Worm (Caenorhabditis elegans) whole organism, L4 larva: Measurements from ENCODE around the gene sri-28.

Experiments
- F26F4.8 ChIP-seq: fragments of 200-800 bp; sonication (Bioruptor generic); conservative IDR thresholded peaks from 2 replicates; pipeline ENCODE4 v1.3.6; 2022; ENCODE audit warnings: missing genetic modification characterization, missing compliant biosample characterization
- F37D6.2 ChIP-seq: sonication (generic microtip); optimal IDR thresholded peaks from 2 replicates; lab custom pipeline; 2016; ENCODE audit warnings: mild to moderate bottlenecking, missing genetic modification characterization, missing compliant biosample characterization
- F44E2.7 ChIP-seq: fragments of 200-800 bp; sonication (Bioruptor generic); IDR thresholded peaks from 2 replicates; pipeline ENCODE4 v2.1.2; 2022; ENCODE audit warnings: missing genetic modification characterization, missing compliant biosample characterization
- F49E8.2 ChIP-seq: sonication (generic microtip); optimal IDR thresholded peaks from 2 replicates; lab custom pipeline; 2016; ENCODE audit warnings: missing compliant biosample characterization, mild to moderate bottlenecking, missing genetic modification characterization, borderline replicate concordance
- T20F7.1 ChIP-seq: fragments of 200-800 bp; sonication (Bioruptor generic); optimal IDR thresholded peaks from 2 replicates; lab custom pipeline; 2018; ENCODE audit warnings: mild to moderate bottlenecking, missing genetic modification characterization, missing compliant biosample characterization
- T26A8.4 ChIP-seq: fragments of 200-800 bp; sonication (Bioruptor generic); IDR thresholded peaks from 2 replicates; pipeline ENCODE4 v1.3.6; 2022; ENCODE audit warnings: missing genetic modification characterization, missing compliant biosample characterization
- Y75B8A.6 ChIP-seq: fragments of 200-800 bp; sonication (Bioruptor generic); IDR thresholded peaks from 2 replicates; pipeline ENCODE4 v1.3.6; 2022; ENCODE audit warnings: missing genetic modification reagents, missing genetic modification characterization, missing compliant biosample characterization
- arid-1 ChIP-seq: fragments of 200-800 bp; sonication (Bioruptor generic); conservative IDR thresholded peaks from 2 replicates; pipeline ENCODE4 v1.3.6; 2022; ENCODE audit warnings: missing genetic modification reagents, missing genetic modification characterization, missing compliant biosample characterization
- ceh-20 ChIP-seq: fragments of 200-800 bp; sonication (Bioruptor generic); IDR thresholded peaks from 2 replicates; pipeline ENCODE4 v1.3.6; 2022; ENCODE audit warnings: missing genetic modification reagents, missing genetic modification characterization, missing compliant biosample characterization
- ceh-32 ChIP-seq: sonication (generic microtip); optimal IDR thresholded peaks from 2 replicates; lab custom pipeline; 2016; ENCODE audit warnings: mild to moderate bottlenecking, missing genetic modification characterization, missing compliant biosample characterization; ENCODE audit not compliant: poor library complexity
- ceh-62 ChIP-seq: sonication (generic microtip); optimal IDR thresholded peaks from 2 replicates; lab custom pipeline; 2017; ENCODE audit warnings: missing biosample characterization, missing genetic modification characterization
- cey-2 ChIP-seq: sonication (generic microtip); optimal IDR thresholded peaks from 3 replicates; lab custom pipeline; 2017; ENCODE audit warnings: missing genetic modification characterization, mild to moderate bottlenecking, missing compliant biosample characterization, antibody characterized with exemption, borderline replicate concordance; ENCODE audit not compliant: insufficient read depth
- ctbp-1 ChIP-seq: fragments of 200-800 bp; sonication (Bioruptor generic); IDR thresholded peaks from 2 replicates; pipeline ENCODE4 v1.3.6; 2022; ENCODE audit warnings: missing genetic modification reagents, missing genetic modification characterization, missing compliant biosample characterization
- daf-16 ChIP-seq, 3 experiments: sonication (generic microtip); optimal IDR thresholded peaks; 2 replicates each; lab custom pipeline; 2016 to 2017; ENCODE audit warnings: missing genetic modification characterization in 3 of 3, missing genetic modification reagents in 3 of 3, mild to moderate bottlenecking in 2 of 3, missing compliant biosample characterization in 2 of 3, missing biosample characterization in 1 of 3, moderate library complexity in 1 of 3
- dmd-6 ChIP-seq: fragments of 200-800 bp; sonication (Bioruptor generic); IDR thresholded peaks from 2 replicates; pipeline ENCODE4 v1.3.6; 2022; ENCODE audit warnings: missing genetic modification reagents, missing genetic modification characterization, missing compliant biosample characterization
- duxl-1 ChIP-seq: sonication (generic microtip); optimal IDR thresholded peaks from 2 replicates; lab custom pipeline; 2016; ENCODE audit warnings: mild to moderate bottlenecking, missing genetic modification characterization, moderate library complexity, missing compliant biosample characterization; ENCODE audit not compliant: poor library complexity
- dve-1 ChIP-seq: sonication (generic microtip); optimal IDR thresholded peaks from 2 replicates; lab custom pipeline; 2017; ENCODE audit warnings: antibody characterized with exemption, mild to moderate bottlenecking, missing genetic modification characterization, missing compliant biosample characterization; ENCODE audit not compliant: insufficient read depth
- egl-43 ChIP-seq: fragments of 200-800 bp; sonication (Bioruptor generic); IDR thresholded peaks from 2 replicates; pipeline ENCODE4 v1.3.6; 2022; ENCODE audit warnings: missing genetic modification reagents, missing genetic modification characterization, missing compliant biosample characterization
- fkh-10 ChIP-seq: fragments of 150-350 bp; optimal IDR thresholded peaks from 2 replicates; lab custom pipeline; 2014; ENCODE audit warnings: missing biosample characterization, missing genetic modification reagents, missing genetic modification characterization
- hif-1 ChIP-seq, 2 experiments: sonication (generic microtip); optimal IDR thresholded peaks; 2 replicates each; lab custom pipeline; 2016 to 2017; ENCODE audit warnings: missing compliant biosample characterization in 2 of 2, missing genetic modification characterization in 2 of 2, missing genetic modification reagents in 2 of 2, missing genotype in 2 of 2, mild to moderate bottlenecking in 1 of 2
- jun-1 ChIP-seq: fragments of 150-350 bp; optimal IDR thresholded peaks from 2 replicates; lab custom pipeline; 2014; ENCODE audit warnings: missing biosample characterization, missing genetic modification reagents, missing genetic modification characterization
- lin-15B ChIP-seq: fragments of 150-350 bp; sonication (generic microtip); optimal IDR thresholded peaks from 3 replicates; lab custom pipeline; 2014; ENCODE audit warnings: missing biosample characterization, missing genetic modification characterization
- lir-3 ChIP-seq: sonication (generic microtip); optimal IDR thresholded peaks from 2 replicates; lab custom pipeline; 2016; ENCODE audit warnings: mild to moderate bottlenecking, missing genetic modification characterization, missing compliant biosample characterization
- lsy-2 ChIP-seq, 2 experiments: fragments of 150-350 bp in 1 of 2; sonication (generic microtip) in 1 of 2; optimal IDR thresholded peaks; 2 replicates each; lab custom pipeline; 2014 to 2017; ENCODE audit warnings: missing biosample characterization in 2 of 2, missing genetic modification characterization in 2 of 2
- madf-5 ChIP-seq, 2 experiments: fragments of 200-800 bp; sonication (Bioruptor generic); IDR thresholded peaks; 2 replicates each; pipeline ENCODE4 v1.3.6; 2022; ENCODE audit warnings: missing compliant biosample characterization in 2 of 2, missing genetic modification characterization in 2 of 2
- mep-1 ChIP-seq: fragments of 150-350 bp; sonication (generic microtip); optimal IDR thresholded peaks from 3 replicates; lab custom pipeline; 2014; ENCODE audit warnings: missing biosample characterization, missing genetic modification characterization
- mes-2 ChIP-seq: sonication (generic microtip); optimal IDR thresholded peaks from 2 replicates; lab custom pipeline; 2016; ENCODE audit warnings: missing genotype, mild to moderate bottlenecking, missing genetic modification characterization, missing compliant biosample characterization; ENCODE audit not compliant: poor library complexity, severe bottlenecking
- mxl-2 ChIP-seq: fragments of 200-800 bp; sonication (Bioruptor generic); conservative IDR thresholded peaks from 2 replicates; pipeline ENCODE4 v1.3.6; 2022; ENCODE audit warnings: missing genetic modification reagents, missing genetic modification characterization, missing compliant biosample characterization
- mxl-3 ChIP-seq: fragments of 200-800 bp; sonication (Bioruptor generic); optimal IDR thresholded peaks from 2 replicates; lab custom pipeline; 2018; ENCODE audit warnings: mild to moderate bottlenecking, missing genetic modification characterization, missing compliant biosample characterization
- nhr-28 ChIP-seq: fragments of 150-350 bp; optimal IDR thresholded peaks from 2 replicates; lab custom pipeline; 2014; ENCODE audit warnings: missing biosample characterization, missing genetic modification characterization
- nhr-42 ChIP-seq: fragments of 200-800 bp; sonication (Bioruptor generic); IDR thresholded peaks from 2 replicates; pipeline ENCODE4 v1.3.6; 2022; ENCODE audit warnings: missing genetic modification characterization, missing compliant biosample characterization
- nhr-6 ChIP-seq: fragments of 150-350 bp; optimal IDR thresholded peaks from 2 replicates; lab custom pipeline; 2014; ENCODE audit warnings: missing biosample characterization, missing genetic modification characterization
- nhr-76 ChIP-seq: fragments of 150-350 bp; optimal IDR thresholded peaks from 2 replicates; lab custom pipeline; 2014; ENCODE audit warnings: missing biosample characterization, missing genetic modification characterization
- pha-4 ChIP-seq, 2 experiments: fragments of 150-350 bp in 1 of 2; fragments of 200-800 bp in 1 of 2; sonication (Bioruptor generic) in 1 of 2; IDR thresholded peaks in 1 of 2; optimal IDR thresholded peaks in 1 of 2; 2 replicates each; pipeline versions ENCODE4 v1.3.6 to Lab custom; 2014 to 2022; ENCODE audit warnings: missing genetic modification characterization in 2 of 2, missing genetic modification reagents in 2 of 2, missing biosample characterization in 1 of 2, missing compliant biosample characterization in 1 of 2
- php-3 ChIP-seq: fragments of 200-800 bp; sonication (Bioruptor generic); IDR thresholded peaks from 2 replicates; pipeline ENCODE4 v1.3.6; 2022; ENCODE audit warnings: missing genetic modification reagents, missing genetic modification characterization, missing compliant biosample characterization
- pqm-1 ChIP-seq: sonication (generic microtip); optimal IDR thresholded peaks from 2 replicates; lab custom pipeline; 2017; ENCODE audit warnings: missing biosample characterization, missing genetic modification characterization
- rbr-2 ChIP-seq: sonication (generic microtip); optimal IDR thresholded peaks from 2 replicates; lab custom pipeline; 2016; ENCODE audit warnings: missing genotype, missing genetic modification characterization, missing compliant biosample characterization
- saeg-2 ChIP-seq: fragments of 200-800 bp; sonication (Bioruptor generic); IDR thresholded peaks from 2 replicates; pipeline ENCODE4 v1.3.6; 2022; ENCODE audit warnings: missing genetic modification reagents, missing genetic modification characterization, missing compliant biosample characterization
- set-16 ChIP-seq: fragments of 200-800 bp; sonication (Bioruptor generic); IDR thresholded peaks from 2 replicates; pipeline ENCODE4 v1.3.6; 2022; ENCODE audit warnings: missing genetic modification reagents, missing genetic modification characterization, missing compliant biosample characterization
- snpc-1.2 ChIP-seq: fragments of 200-800 bp; sonication (Bioruptor generic); IDR thresholded peaks from 2 replicates; pipeline ENCODE4 v1.3.6; 2022; ENCODE audit warnings: missing genetic modification reagents, missing genetic modification characterization, missing compliant biosample characterization
- snpc-4 ChIP-seq: fragments of 150-350 bp; optimal IDR thresholded peaks from 2 replicates; lab custom pipeline; 2014; ENCODE audit warnings: missing biosample characterization, missing genetic modification characterization
- tag-97 ChIP-seq: fragments of 200-800 bp; sonication (Bioruptor generic); IDR thresholded peaks from 2 replicates; pipeline ENCODE4 v1.3.6; 2022; ENCODE audit warnings: missing genetic modification characterization, missing compliant biosample characterization
- unc-130 ChIP-seq: sonication (generic microtip); optimal IDR thresholded peaks from 2 replicates; lab custom pipeline; 2016; ENCODE audit warnings: missing genetic modification reagents, missing genetic modification characterization, missing compliant biosample characterization
- vab-7 ChIP-seq: fragments of 200-800 bp; sonication (Bioruptor generic); IDR thresholded peaks from 2 replicates; pipeline ENCODE4 v1.3.6; 2022; ENCODE audit warnings: missing genetic modification reagents, missing genetic modification characterization, missing compliant biosample characterization
- zfp-2 ChIP-seq: sonication (generic microtip); optimal IDR thresholded peaks from 2 replicates; lab custom pipeline; 2016; ENCODE audit warnings: mild to moderate bottlenecking, missing genetic modification characterization, missing compliant biosample characterization
- zfp-3 ChIP-seq: fragments of 200-800 bp; sonication (Bioruptor generic); conservative IDR thresholded peaks from 2 replicates; pipeline ENCODE4 v1.3.6; 2022; ENCODE audit warnings: missing genetic modification reagents, missing genetic modification characterization, missing compliant biosample characterization
- zip-11 ChIP-seq: fragments of 200-800 bp; sonication (Bioruptor generic); IDR thresholded peaks from 2 replicates; pipeline ENCODE4 v1.3.6; 2022; ENCODE audit warnings: missing genetic modification characterization, missing compliant biosample characterization
- zip-2 ChIP-seq: fragments of 150-350 bp; optimal IDR thresholded peaks from 2 replicates; lab custom pipeline; 2014; ENCODE audit warnings: missing biosample characterization, missing genetic modification characterization
- ztf-7 ChIP-seq: fragments of 150-350 bp; optimal IDR thresholded peaks from 2 replicates; lab custom pipeline; 2014; ENCODE audit warnings: missing biosample characterization, missing genetic modification characterization

sri-28 gene

DNA sequence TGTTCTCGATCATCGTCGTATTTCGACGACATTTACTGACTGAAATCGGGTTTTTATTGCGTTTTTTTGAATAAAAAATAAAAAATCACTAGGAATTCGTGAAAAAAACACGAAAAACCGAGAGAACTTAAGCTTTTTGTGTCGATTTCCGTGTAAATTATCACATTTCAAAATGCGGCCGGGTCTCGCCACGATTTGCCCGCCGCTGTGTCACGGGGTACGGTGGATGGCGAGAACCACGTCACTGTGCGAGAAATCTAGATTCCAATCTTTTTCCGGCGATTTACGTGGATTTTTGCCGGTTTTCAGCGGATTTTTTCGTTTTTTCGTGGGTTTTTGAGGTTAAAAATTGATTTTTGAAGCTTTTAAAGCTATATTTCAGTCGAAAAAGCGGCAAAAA is 28.4 kb downstream of the sri-28 start, which contains the start of gene Y25C1A.8 (continued):
- TF ChIP-seq duxl-1 (peak; percentile 95), fkh-10 (GFP tag; lab: Kevin White, UChicago) (peak; percentile 53), mxl-3 (peak; percentile 63), madf-5 (GFP tag; IDR thresholded peaks at IDR 0.05; lab: Robert Waterston, UW) (no peak), lin-15B (tag; lab: Kevin White, UChicago) (no peak), unc-130 (GFP tag; lab: Kevin White, UChicago) (peak; percentile 35), F26F4.8 (GFP tag; lab: Robert Waterston, UW) (no peak), dmd-6 (peak; percentile 83), mxl-2 (0 out of 2 replicates have a peak, but pooled peaks have one; percentile 49), dve-1 (tag; lab: Kevin White, UChicago) (peak; percentile 95), cey-2 (tag; lab: Kevin White, UChicago) (no peak), mes-2 (tag; lab: Kevin White, UChicago) (peak; percentile 96), lir-3 (no peak), pha-4 (GFP tag; IDR thresholded peaks at IDR 0.05; lab: Robert Waterston, UW) (peak; percentile 91), pha-4 (tag; optimal IDR thresholded peaks at IDR 0.05; lab: Kevin White, UChicago) (no peak), egl-43 (peak; percentile 82), zfp-3 (peak; percentile 85), F37D6.2 (tag; lab: Kevin White, UChicago) (peak; percentile 78), ceh-62 (tag; lab: Kevin White, UChicago) (no peak), snpc-1.2 (peak; percentile 66), T26A8.4 (peak; percentile 95), tag-97 (GFP tag; lab: Robert Waterston, UW) (no peak), daf-16 (GFP tag; optimal IDR thresholded peaks at IDR 0.05; lab: Kevin White, UChicago) (peak in 1 of 2 experiments; percentile 54), daf-16 (tag; optimal IDR thresholded peaks at IDR 0.05; lab: Kevin White, UChicago) (peak; percentile 49), nhr-76 (tag; lab: Kevin White, UChicago) (no peak), mep-1 (peak; percentile 95), rbr-2 (peak; percentile 92), zip-2 (peak; percentile 68), set-16 (GFP tag; lab: Robert Waterston, UW) (peak; percentile 55; the same call in 1 of the 2 replicates), hif-1 (tag; optimal IDR thresholded peaks at IDR 0.05; lab: Kevin White, UChicago) (peak in 1 of 2 experiments; percentile 79), pqm-1 (peak; percentile 6), zip-11 (GFP tag; lab: Robert Waterston, UW) (no peak), T20F7.1 (GFP tag; lab: Kevin White, UChicago) (no peak), ztf-7 (tag; lab: Kevin White, UChicago) (peak; percentile 83), saeg-2 (0 out of 2 replicates have a peak, but pooled peaks have one; percentile 50), snpc-4 (peak; percentile 48), jun-1 (tag; lab: Kevin White, UChicago) (peak; percentile 78), Y75B8A.6 (GFP tag; lab: Robert Waterston, UW) (no peak), nhr-42 (GFP tag; lab: Robert Waterston, UW) (peak; percentile 75), php-3 (GFP tag; lab: Robert Waterston, UW) (peak; percentile 89), ceh-32 (tag; lab: Kevin White, UChicago) (peak; percentile 46), lsy-2 (tag; optimal IDR thresholded peaks at IDR 0.05; lab: Kevin White, UChicago) (peak; percentile 99 to 100), ceh-20 (peak; percentile 86), ctbp-1 (GFP tag; lab: Robert Waterston, UW) (peak; percentile 85), F44E2.7 (GFP tag; lab: Robert Waterston, UW) (peak; percentile 70; the same call in 1 of the 2 replicates), vab-7 (GFP tag; lab: Robert Waterston, UW) (peak; percentile 62), arid-1 (GFP tag; lab: Robert Waterston, UW) (peak; percentile 83), nhr-6 (tag; lab: Kevin White, UChicago) (peak; percentile 82), nhr-28 (peak; percentile 64), F49E8.2 (tag; lab: Kevin White, UChicago) (peak; percentile 67), zfp-2 (tag; lab: Kevin White, UChicago) (peak; percentile 47)
